Fruit fly (Drosophila melanogaster): ENCODE measurements around the gene Gr39a.

Gene Gr39a

dm6 chr2L:21310427-21311199 is 20.1 kb downstream of the Gr39a start, which contains the start of gene crc:
crc (plus strand) TSS chr2L:21310866.
- peak; percentile 70 for TF ChIP-seq EcR (GFP tag; optimal IDR thresholded peaks at IDR 0.05)
- peak; percentile 22 for TF ChIP-seq CG8159 (tag; optimal IDR thresholded peaks at IDR 0.05)
- no peak for TF ChIP-seq CG12605 (GFP tag; IDR thresholded peaks at IDR 0.05)
- TF ChIP-seq CG34367 (tag; optimal IDR thresholded peaks at IDR 0.05): no peak
- TF ChIP-seq CG15710 (tag; optimal IDR thresholded peaks at IDR 0.05): peak; percentile 27
- TF ChIP-seq CG32121 (GFP tag; IDR thresholded peaks at IDR 0.05): peak; percentile 11; the same call in 1 of the 2 replicates
- no peak for TF ChIP-seq CG4496 (GFP tag; IDR thresholded peaks at IDR 0.05)

- no peak for TF ChIP-seq CG4496 (GFP tag; IDR thresholded peaks at IDR 0.05)
- no peak for TF ChIP-seq Ets98B (GFP tag; IDR thresholded peaks at IDR 0.05)
- TF ChIP-seq Pif1B (GFP tag; optimal IDR thresholded peaks at IDR 0.05): no peak
- no peak for TF ChIP-seq CG8301 (tag; optimal IDR thresholded peaks at IDR 0.05)
Measured at dm6 chr2L:21311200-21311689, 20.7 kb downstream of the Gr39a start.

- TF ChIP-seq D1 (tag; optimal IDR thresholded peaks at IDR 0.05) (no peak), CG9948 (tag; optimal IDR thresholded peaks at IDR 0.05) (no peak), CG13204 (GFP tag; optimal IDR thresholded peaks at IDR 0.05) (no peak), Ets98B (GFP tag; IDR thresholded peaks at IDR 0.05) (no peak), CG8301 (tag; optimal IDR thresholded peaks at IDR 0.05) (no peak), Snoo (tag; optimal IDR thresholded peaks at IDR 0.05) (no peak), CG14655 (GFP tag; optimal IDR thresholded peaks at IDR 0.05) (no peak), EcR (GFP tag; optimal IDR thresholded peaks at IDR 0.05) (peak; percentile 72), CG12605 (GFP tag; IDR thresholded peaks at IDR 0.05) (0 out of 2 replicates have a peak, but pooled peaks have one; percentile 28), CG34367 (tag; optimal IDR thresholded peaks at IDR 0.05) (no peak), Pif1A (GFP tag; optimal IDR thresholded peaks at IDR 0.05) (no peak)
Measured at dm6 chr2L:21312831-21313437, 22.4 kb downstream of the Gr39a start.

dm6 chr2L:21313909-21314400 is 23.4 kb downstream of the Gr39a start, which contains the start of gene CG46314:
CG46314 (plus strand) TSS chr2L:21314360.
- TF ChIP-seq CG32121 (GFP tag; IDR thresholded peaks at IDR 0.05) (peak; percentile 71), CG10348 (GFP tag; IDR thresholded peaks at IDR 0.05) (no peak), Pif1B (GFP tag; optimal IDR thresholded peaks at IDR 0.05) (peak; percentile 32), Ets98B (GFP tag; IDR thresholded peaks at IDR 0.05) (peak; percentile 74), CG8301 (tag; optimal IDR thresholded peaks at IDR 0.05) (peak; percentile 59), D1 (tag; optimal IDR thresholded peaks at IDR 0.05) (no peak), CG15710 (tag; optimal IDR thresholded peaks at IDR 0.05) (peak; percentile 35), CG12605 (GFP tag; IDR thresholded peaks at IDR 0.05) (peak; percentile 18; the same call in 1 of the 2 replicates), CG34367 (tag; optimal IDR thresholded peaks at IDR 0.05) (peak; percentile 7), rn (GFP tag; IDR thresholded peaks at IDR 0.05) (no peak), CG14655 (GFP tag; optimal IDR thresholded peaks at IDR 0.05) (peak; percentile 75), Snoo (tag; optimal IDR thresholded peaks at IDR 0.05) (peak; percentile 57), CG8159 (tag; optimal IDR thresholded peaks at IDR 0.05) (peak; percentile 83), CG9948 (tag; optimal IDR thresholded peaks at IDR 0.05) (peak; percentile 56), CG4496 (GFP tag; IDR thresholded peaks at IDR 0.05) (no peak; the same call in 1 of the 3 replicates), gl (tag; optimal IDR thresholded peaks at IDR 0.05) (peak; percentile 35), CG17806 (tag; optimal IDR thresholded peaks at IDR 0.05) (peak; percentile 67), EcR (GFP tag; optimal IDR thresholded peaks at IDR 0.05) (peak; percentile 55), fd96Ca (GFP tag; IDR thresholded peaks at IDR 0.05) (no peak), Pif1A (GFP tag; optimal IDR thresholded peaks at IDR 0.05) (peak; percentile 75), CG13204 (GFP tag; optimal IDR thresholded peaks at IDR 0.05) (peak; percentile 60)

dm6 chr2L:21316716-21317115 is 26.2 kb downstream of the Gr39a start:
- TF ChIP-seq D1 (tag; optimal IDR thresholded peaks at IDR 0.05): no peak
- TF ChIP-seq CG32121 (GFP tag; IDR thresholded peaks at IDR 0.05): no peak
- TF ChIP-seq CG13204 (GFP tag; optimal IDR thresholded peaks at IDR 0.05): no peak
- no peak for TF ChIP-seq CG12605 (GFP tag; IDR thresholded peaks at IDR 0.05)
- no peak for TF ChIP-seq gl (tag; optimal IDR thresholded peaks at IDR 0.05)
- no peak for TF ChIP-seq EcR (GFP tag; optimal IDR thresholded peaks at IDR 0.05)

dm6 chr2L:21322161-21322560 is 31.6 kb downstream of the Gr39a start:
- no peak for TF ChIP-seq CG32121 (GFP tag; IDR thresholded peaks at IDR 0.05)
- TF ChIP-seq Pif1A (GFP tag; optimal IDR thresholded peaks at IDR 0.05): no peak
- TF ChIP-seq CG15710 (tag; optimal IDR thresholded peaks at IDR 0.05): no peak
- TF ChIP-seq Snoo (tag; optimal IDR thresholded peaks at IDR 0.05): no peak
- no peak for TF ChIP-seq CG8301 (tag; optimal IDR thresholded peaks at IDR 0.05)
- TF ChIP-seq gl (tag; optimal IDR thresholded peaks at IDR 0.05): no peak
- no peak for TF ChIP-seq CG13204 (GFP tag; optimal IDR thresholded peaks at IDR 0.05)
- TF ChIP-seq D1 (tag; optimal IDR thresholded peaks at IDR 0.05): no peak
- no peak for TF ChIP-seq CG9948 (tag; optimal IDR thresholded peaks at IDR 0.05)
- no peak for TF ChIP-seq CG17806 (tag; optimal IDR thresholded peaks at IDR 0.05)
- no peak for TF ChIP-seq CG4496 (GFP tag; IDR thresholded peaks at IDR 0.05)
- TF ChIP-seq rn (GFP tag; IDR thresholded peaks at IDR 0.05): no peak
- TF ChIP-seq fd96Ca (GFP tag; IDR thresholded peaks at IDR 0.05): no peak
- no peak for TF ChIP-seq CG14655 (GFP tag; optimal IDR thresholded peaks at IDR 0.05)
- no peak for TF ChIP-seq Pif1B (GFP tag; optimal IDR thresholded peaks at IDR 0.05)
- TF ChIP-seq Ets98B (GFP tag; IDR thresholded peaks at IDR 0.05): no peak
- TF ChIP-seq CG8159 (tag; optimal IDR thresholded peaks at IDR 0.05): no peak
- no peak for TF ChIP-seq CG10348 (GFP tag; IDR thresholded peaks at IDR 0.05)
- TF ChIP-seq CG34367 (tag; optimal IDR thresholded peaks at IDR 0.05): no peak
- TF ChIP-seq CG12605 (GFP tag; IDR thresholded peaks at IDR 0.05): no peak
